Fruit fly (Drosophila melanogaster) whole organism, embryonic: ENCODE measurements around the gene Ir31a.
A peak's percentile ranks its signal among the peaks of the same experiment; 100 is the strongest.

Experiments
- Ada2b ChIP-seq: fragments of 200-800 bp; sonication (Bioruptor generic); IDR thresholded peaks from 2 replicates; pipeline ENCODE4 v1.3.6; 2022; ENCODE audit warnings: missing biosample characterization, missing genetic modification characterization
- Antp ChIP-seq: fragments of 200-800 bp; sonication (Bioruptor generic); optimal IDR thresholded peaks from 3 replicates; lab custom pipeline; 2016; ENCODE audit warnings: missing biosample characterization, missing genetic modification characterization
- Atf3 ChIP-seq: fragments of 200-800 bp; sonication (Bioruptor generic); optimal IDR thresholded peaks from 3 replicates; lab custom pipeline; 2016; ENCODE audit warnings: missing biosample characterization, missing genetic modification characterization
- B-H2 ChIP-seq: fragments of 200-800 bp; sonication (Bioruptor generic); optimal IDR thresholded peaks from 2 replicates; lab custom pipeline; 2018; ENCODE audit warnings: missing biosample characterization, mild to moderate bottlenecking, missing genetic modification characterization
- BtbVII ChIP-seq: fragments of 200-800 bp; sonication (Bioruptor generic); optimal IDR thresholded peaks from 3 replicates; lab custom pipeline; 2017; ENCODE audit warnings: missing biosample characterization, mild to moderate bottlenecking, missing genetic modification characterization
- CG10654 ChIP-seq: fragments of 200-800 bp; sonication (Bioruptor generic); optimal IDR thresholded peaks from 2 replicates; lab custom pipeline; 2016; ENCODE audit warnings: missing biosample characterization, missing genetic modification characterization
- CG10959 ChIP-seq: fragments of 200-800 bp; sonication (Bioruptor generic); IDR thresholded peaks from 2 replicates; pipeline ENCODE4 v1.3.6; 2022; ENCODE audit warnings: missing biosample characterization, missing genetic modification characterization
- CG11456 ChIP-seq: fragments of 200-800 bp; sonication (Bioruptor generic); IDR thresholded peaks from 3 replicates; pipeline ENCODE4 v1.3.6; 2022; ENCODE audit warnings: missing biosample characterization, missing genetic modification characterization
- CG12299 ChIP-seq: fragments of 200-800 bp; sonication (Bioruptor generic); optimal IDR thresholded peaks from 2 replicates; lab custom pipeline; 2018; ENCODE audit warnings: missing biosample characterization, mild to moderate bottlenecking, missing genetic modification characterization
- CG14050 ChIP-seq: fragments of 200-800 bp; sonication (Bioruptor generic); IDR thresholded peaks from 3 replicates; pipeline ENCODE4 v1.3.6; 2022; ENCODE audit warnings: missing biosample characterization, missing genetic modification characterization
- CG14710 ChIP-seq: fragments of 200-800 bp; sonication (Bioruptor generic); optimal IDR thresholded peaks from 3 replicates; lab custom pipeline; 2019; ENCODE audit warnings: missing biosample characterization, mild to moderate bottlenecking, missing genetic modification characterization, moderate library complexity
- CG14860 ChIP-seq: fragments of 200-800 bp; sonication (Bioruptor generic); IDR thresholded peaks from 3 replicates; pipeline ENCODE4 v1.3.6; 2022; ENCODE audit warnings: missing biosample characterization, missing genetic modification characterization; ENCODE audit not compliant: partially characterized antibody
- CG1602 ChIP-seq: fragments of 200-800 bp; sonication (Bioruptor generic); optimal IDR thresholded peaks from 3 replicates; lab custom pipeline; 2016; ENCODE audit warnings: missing biosample characterization, missing genetic modification characterization
- CG31224 ChIP-seq: fragments of 200-800 bp; sonication (Bioruptor generic); IDR thresholded peaks from 2 replicates; pipeline ENCODE4 v1.3.6; 2022; ENCODE audit warnings: missing biosample characterization, missing genetic modification characterization
- CG32767 ChIP-seq: fragments of 200-800 bp; sonication (Bioruptor generic); IDR thresholded peaks from 2 replicates; pipeline ENCODE4 v1.3.6; 2022; ENCODE audit warnings: missing biosample characterization, missing genetic modification characterization
- CG4730 ChIP-seq: fragments of 200-800 bp; sonication (Bioruptor generic); IDR thresholded peaks from 2 replicates; pipeline ENCODE4 v1.3.6; 2022; ENCODE audit warnings: missing biosample characterization, missing genetic modification characterization
- CG4820 ChIP-seq: fragments of 200-800 bp; sonication (Bioruptor generic); optimal IDR thresholded peaks from 3 replicates; lab custom pipeline; 2016; ENCODE audit warnings: missing biosample characterization, missing genetic modification characterization
- CG6791 ChIP-seq: fragments of 200-800 bp; sonication (Bioruptor generic); IDR thresholded peaks from 3 replicates; pipeline ENCODE4 v1.3.6; 2022; ENCODE audit warnings: missing biosample characterization, missing genetic modification characterization; ENCODE audit not compliant: partially characterized antibody
- CG6813 ChIP-seq: fragments of 200-800 bp; sonication (Bioruptor generic); optimal IDR thresholded peaks from 2 replicates; lab custom pipeline; 2017; ENCODE audit warnings: missing biosample characterization, missing genetic modification characterization, mild to moderate bottlenecking, moderate library complexity, missing genetic modification reagents
- CG8478 ChIP-seq: fragments of >200 bp; optimal IDR thresholded peaks from 2 replicates; lab custom pipeline; 2018
- CG9817 ChIP-seq: fragments of 200-800 bp; sonication (Bioruptor generic); optimal IDR thresholded peaks from 2 replicates; lab custom pipeline; 2018; ENCODE audit warnings: missing biosample characterization, mild to moderate bottlenecking, missing genetic modification characterization, moderate library complexity
- Ets97D ChIP-seq: fragments of 200-800 bp; sonication (Bioruptor generic); optimal IDR thresholded peaks from 3 replicates; lab custom pipeline; 2016; ENCODE audit warnings: missing biosample characterization, missing genetic modification characterization
- Fer1 ChIP-seq: fragments of 200-800 bp; sonication (Bioruptor generic); optimal IDR thresholded peaks from 2 replicates; lab custom pipeline; 2017; ENCODE audit warnings: missing biosample characterization, mild to moderate bottlenecking, missing genetic modification characterization
- Fer3 ChIP-seq: fragments of 200-800 bp; sonication (Bioruptor generic); optimal IDR thresholded peaks from 2 replicates; lab custom pipeline; 2018; ENCODE audit warnings: missing biosample characterization, mild to moderate bottlenecking, missing genetic modification characterization, moderate library complexity
- Hsf ChIP-seq: fragments of 200-800 bp; sonication (Bioruptor generic); optimal IDR thresholded peaks from 3 replicates; lab custom pipeline; 2016; ENCODE audit warnings: missing biosample characterization, missing genetic modification characterization
- Mes4 ChIP-seq: fragments of 200-800 bp; sonication (Bioruptor generic); optimal IDR thresholded peaks from 2 replicates; lab custom pipeline; 2016; ENCODE audit warnings: missing biosample characterization, missing genetic modification characterization
- NfI ChIP-seq: fragments of 200-800 bp; sonication (Bioruptor generic); optimal IDR thresholded peaks from 3 replicates; lab custom pipeline; 2018; ENCODE audit warnings: missing biosample characterization, mild to moderate bottlenecking, missing genetic modification characterization, moderate library complexity
- Opbp ChIP-seq: fragments of 200-800 bp; sonication (Bioruptor generic); IDR thresholded peaks from 3 replicates; pipeline ENCODE4 v1.3.6; 2022; ENCODE audit warnings: missing biosample characterization, missing genetic modification characterization; ENCODE audit not compliant: partially characterized antibody
- Spps ChIP-seq: fragments of 200-800 bp; sonication (Bioruptor generic); optimal IDR thresholded peaks from 2 replicates; lab custom pipeline; 2018; ENCODE audit warnings: missing biosample characterization, mild to moderate bottlenecking, missing genetic modification characterization
- Tbp ChIP-seq: fragments of >200 bp; optimal IDR thresholded peaks from 2 replicates; lab custom pipeline; 2018; ENCODE audit warnings: missing biosample characterization, missing genetic modification characterization
- bigmax ChIP-seq: fragments of 200-800 bp; sonication (Bioruptor generic); optimal IDR thresholded peaks from 2 replicates; lab custom pipeline; 2018; ENCODE audit warnings: missing biosample characterization, mild to moderate bottlenecking, missing genetic modification characterization
- br ChIP-seq: fragments of >200 bp; optimal IDR thresholded peaks from 2 replicates; lab custom pipeline; 2017
- crc ChIP-seq: fragments of 200-800 bp; sonication (Bioruptor generic); optimal IDR thresholded peaks from 2 replicates; lab custom pipeline; 2016; ENCODE audit warnings: missing biosample characterization, missing genetic modification characterization
- fd102C ChIP-seq: fragments of 200-800 bp; sonication (Bioruptor generic); optimal IDR thresholded peaks from 2 replicates; lab custom pipeline; 2018; ENCODE audit warnings: missing biosample characterization, mild to moderate bottlenecking, missing genetic modification characterization, moderate library complexity
- gce ChIP-seq: fragments of 200-800 bp; sonication (Bioruptor generic); IDR thresholded peaks from 3 replicates; pipeline ENCODE4 v1.3.6; 2022; ENCODE audit warnings: missing biosample characterization, missing genetic modification characterization
- ind ChIP-seq: fragments of 200-800 bp; sonication (Bioruptor generic); optimal IDR thresholded peaks from 3 replicates; lab custom pipeline; 2016; ENCODE audit warnings: missing biosample characterization, missing genetic modification characterization
- klu ChIP-seq: fragments of 200-800 bp; sonication (Bioruptor generic); IDR thresholded peaks from 2 replicates; pipeline ENCODE4 v1.3.6; 2022; ENCODE audit warnings: missing biosample characterization, missing genetic modification characterization
- lbe ChIP-seq: fragments of 200-800 bp; sonication (Bioruptor generic); optimal IDR thresholded peaks from 2 replicates; lab custom pipeline; 2016; ENCODE audit warnings: missing biosample characterization, mild to moderate bottlenecking, missing genetic modification characterization
- lilli ChIP-seq: fragments of 200-800 bp; sonication (Bioruptor generic); optimal IDR thresholded peaks from 3 replicates; lab custom pipeline; 2016; ENCODE audit warnings: missing biosample characterization, missing genetic modification characterization
- onecut ChIP-seq: fragments of 200-800 bp; sonication (Bioruptor generic); IDR thresholded peaks from 2 replicates; pipeline ENCODE4 v1.3.6; 2022; ENCODE audit warnings: missing biosample characterization, missing genetic modification characterization
- pan ChIP-seq, 4 experiments: fragments of >200 bp in 3 of 4; fragments of 200-800 bp in 1 of 4; sonication (Bioruptor generic) in 1 of 4; optimal IDR thresholded peaks in 3 of 4; IDR thresholded peaks in 1 of 4; 2 replicates each; pipeline versions ENCODE4 v1.3.6 to Lab custom; 2017 to 2022; ENCODE audit warnings: missing biosample characterization in 2 of 4, missing genetic modification characterization in 2 of 4, mixed read lengths in 1 of 4
- pros ChIP-seq: fragments of 200-800 bp; sonication (Bioruptor generic); optimal IDR thresholded peaks from 3 replicates; lab custom pipeline; 2019; ENCODE audit warnings: missing biosample characterization, mild to moderate bottlenecking, missing genetic modification characterization, moderate library complexity
- scrt ChIP-seq: fragments of 200-800 bp; sonication (Bioruptor generic); optimal IDR thresholded peaks from 2 replicates; lab custom pipeline; 2018; ENCODE audit warnings: missing biosample characterization, mild to moderate bottlenecking, missing genetic modification characterization, moderate library complexity
- ssp ChIP-seq: fragments of 200-800 bp; sonication (Bioruptor generic); IDR thresholded peaks from 2 replicates; pipeline ENCODE4 v1.3.6; 2022; ENCODE audit warnings: missing biosample characterization, missing genetic modification characterization
- stc ChIP-seq: fragments of 200-800 bp; sonication (Bioruptor generic); IDR thresholded peaks from 2 replicates; pipeline ENCODE4 v1.3.6; 2022; ENCODE audit warnings: missing biosample characterization, missing genetic modification characterization
- trem ChIP-seq: fragments of 200-800 bp; optimal IDR thresholded peaks from 3 replicates; lab custom pipeline; 2019; ENCODE audit warnings: missing biosample characterization, mild to moderate bottlenecking, missing genetic modification characterization, moderate library complexity
- tup ChIP-seq: fragments of 200-800 bp; sonication (Bioruptor generic); optimal IDR thresholded peaks from 2 replicates; lab custom pipeline; 2016; ENCODE audit warnings: missing biosample characterization, mild to moderate bottlenecking, missing genetic modification characterization, moderate library complexity
- vvl ChIP-seq: fragments of 200-800 bp; sonication (Bioruptor generic); IDR thresholded peaks from 2 replicates; pipeline ENCODE4 v1.3.6; 2022; ENCODE audit warnings: missing biosample characterization, missing genetic modification characterization
- z ChIP-seq: fragments of 200-800 bp; sonication (Bioruptor generic); IDR thresholded peaks from 3 replicates; pipeline ENCODE4 v1.3.6; 2022; ENCODE audit warnings: missing biosample characterization, missing genetic modification characterization

The Ir31a gene

dm6 chr2L:10387869-10388726, 17.3 kb upstream of the Ir31a start, which contains the start of gene da (continued):
- TF ChIP-seq pan (optimal IDR thresholded peaks at IDR 0.05; lab: Kevin White, UChicago) (no peak), pan (GFP tag; optimal IDR thresholded peaks at IDR 0.05 in 1 of 2, IDR thresholded peaks at IDR 0.05 in 1 of 2) (peak in 1 of 2 experiments; percentile 61), B-H2 (GFP tag; lab: Kevin White, UChicago) (peak; percentile 54), tup (GFP tag; lab: Kevin White, UChicago) (no peak), BtbVII (GFP tag; lab: Kevin White, UChicago) (peak; percentile 19), CG10654 (GFP tag; lab: Kevin White, UChicago) (peak; percentile 64), CG14050 (GFP tag; lab: Robert Waterston, UW) (no peak), CG6813 (GFP tag; lab: Kevin White, UChicago) (peak; percentile 52), Tbp (GFP tag; lab: Kevin White, UChicago) (no peak), CG6791 (GFP tag; lab: Robert Waterston, UW) (peak; percentile 60; the same call in 1 of the 3 replicates), Atf3 (peak; percentile 72), trem (tag; lab: Kevin White, UChicago) (peak; percentile 59), crc (GFP tag; lab: Kevin White, UChicago) (peak; percentile 34), lilli (GFP tag; lab: Kevin White, UChicago) (peak; percentile 70), Hsf (GFP tag; lab: Kevin White, UChicago) (peak; percentile 73), ind (GFP tag; lab: Kevin White, UChicago) (peak; percentile 51), stc (peak; percentile 70), CG4730 (GFP tag; lab: Robert Waterston, UW) (no peak), Antp (peak; percentile 57), Spps (tag; lab: Kevin White, UChicago) (peak; percentile 23), CG31224 (peak; percentile 40; the same call in 1 of the 2 replicates), gce (GFP tag; lab: Robert Waterston, UW) (no peak; the same call in 2 of the 3 replicates), br (lab: Kevin White, UChicago) (no peak), CG1602 (GFP tag; lab: Kevin White, UChicago) (peak; percentile 36), ssp (GFP tag; lab: Robert Waterston, UW) (peak; percentile 98), CG12299 (tag; lab: Kevin White, UChicago) (no peak), CG4820 (GFP tag; lab: Kevin White, UChicago) (peak; percentile 35), Ada2b (GFP tag; lab: Robert Waterston, UW) (peak; percentile 61), bigmax (peak; percentile 32), CG14860 (GFP tag; lab: Robert Waterston, UW) (no peak), CG9817 (tag; lab: Kevin White, UChicago) (no peak), lbe (no peak), CG14710 (tag; lab: Kevin White, UChicago) (peak; percentile 74), NfI (GFP tag; lab: Kevin White, UChicago) (peak; percentile 75), z (GFP tag; lab: Robert Waterston, UW) (no peak), Mes4 (GFP tag; lab: Kevin White, UChicago) (peak; percentile 30), fd102C (no peak), CG32767 (GFP tag; lab: Robert Waterston, UW) (peak; percentile 30; the same call in 1 of the 2 replicates), CG10959 (no peak), pros (GFP tag; lab: Kevin White, UChicago) (no peak), scrt (GFP tag; lab: Kevin White, UChicago) (peak; percentile 10), CG8478 (lab: Kevin White, UChicago) (no peak), vvl (GFP tag; lab: Robert Waterston, UW) (peak; percentile 75), klu (no peak), Fer3 (tag; lab: Kevin White, UChicago) (peak; percentile 65), CG11456 (GFP tag; lab: Robert Waterston, UW) (no peak; the same call in 2 of the 3 replicates), onecut (peak; percentile 49), Ets97D (GFP tag; lab: Kevin White, UChicago) (peak; percentile 95), Opbp (GFP tag; lab: Robert Waterston, UW) (peak; percentile 47; the same call in 1 of the 3 replicates), Fer1 (GFP tag; lab: Kevin White, UChicago) (peak; percentile 26)
